Worm (Caenorhabditis elegans): ENCODE results near the gene fbxa-80.

DNA sequence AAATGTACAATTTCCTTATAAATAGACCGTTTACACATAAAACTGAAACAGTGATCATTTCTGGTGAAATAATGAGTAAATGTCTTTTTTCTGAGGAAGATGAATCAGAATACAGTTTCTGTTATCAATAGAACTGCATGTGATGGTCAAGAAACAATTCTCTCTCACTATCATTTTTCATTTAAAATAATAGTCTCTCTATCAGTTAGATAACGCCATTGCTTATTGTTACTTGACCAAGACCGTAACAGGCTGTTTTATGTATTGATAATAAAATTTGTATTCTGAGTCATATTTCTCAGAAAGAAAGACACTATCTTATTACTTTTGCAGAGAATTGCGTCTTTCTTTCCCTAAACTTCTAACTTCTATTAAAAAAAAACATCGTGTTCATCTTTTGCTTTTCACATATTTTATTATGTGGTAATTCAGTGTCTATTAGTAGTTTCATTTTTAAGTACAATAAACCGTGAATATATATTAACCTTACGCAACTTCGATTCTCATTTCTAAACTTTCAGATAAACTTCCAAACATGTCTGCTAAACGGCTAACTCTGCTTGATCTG is 19.8 kb downstream of the fbxa-80 start, which contains the start of gene fbxa-35:
- no peak for TF ChIP-seq ztf-18 (tag; optimal IDR thresholded peaks at IDR 0.05)
- no peak for TF ChIP-seq Y79H2A.3 (GFP tag; conservative IDR thresholded peaks at IDR 0.05)
- no peak for TF ChIP-seq nfya-2 (GFP tag; IDR thresholded peaks at IDR 0.05)
- no peak for TF ChIP-seq snpc-4 (GFP tag; optimal IDR thresholded peaks at IDR 0.05)
- no peak for TF ChIP-seq snpc-4 (tag; optimal IDR thresholded peaks at IDR 0.05)
- TF ChIP-seq F33H1.4 (GFP tag; IDR thresholded peaks at IDR 0.05) = no peak
- no peak for TF ChIP-seq lag-1 (GFP tag; IDR thresholded peaks at IDR 0.05)
- no peak for TF ChIP-seq rpc-1 (optimal IDR thresholded peaks at IDR 0.05)
- no peak for TF ChIP-seq rpc-1 (tag; optimal IDR thresholded peaks at IDR 0.05)
- TF ChIP-seq gei-17 (GFP tag; optimal IDR thresholded peaks at IDR 0.05) = no peak
- TF ChIP-seq F37B4.10 (GFP tag; IDR thresholded peaks at IDR 0.05) = no peak
- no peak for TF ChIP-seq zfh-2 (GFP tag; conservative IDR thresholded peaks at IDR 0.05)
- TF ChIP-seq F49E8.2 (tag; optimal IDR thresholded peaks at IDR 0.05; ENCODE audit: insufficient read depth) = no peak
- no peak for TF ChIP-seq snpc-3.4 (tag; optimal IDR thresholded peaks at IDR 0.05)
